Worm (Caenorhabditis elegans) whole organism, L3 larva: ENCODE measurements around the gene grl-8.

Experiments used
- elt-2 ChIP-seq: sonication (generic microtip); optimal IDR thresholded peaks from 2 replicates; lab custom pipeline; 2016; ENCODE audit warnings: missing genetic modification reagents, mild to moderate bottlenecking, missing genetic modification characterization, missing compliant biosample characterization
- lin-39 ChIP-seq: fragments of 150-350 bp; optimal IDR thresholded peaks from 2 replicates; lab custom pipeline; 2018; ENCODE audit warnings: missing biosample characterization, missing genetic modification reagents, missing genetic modification characterization
- nhr-23 ChIP-seq: fragments of 150-350 bp; optimal IDR thresholded peaks from 2 replicates; lab custom pipeline; 2014; ENCODE audit warnings: missing biosample characterization, missing genetic modification reagents, missing genetic modification characterization

- no peak for TF ChIP-seq elt-2
- TF ChIP-seq nhr-23 = no peak
- TF ChIP-seq lin-39 (tag; lab: Kevin White, UChicago) = no peak
Observed at ce11 chrV:6731594-6731993, 1.3 kb downstream of the grl-8 start, which contains the start of gene grl-9.
